Fruit fly (Drosophila melanogaster) whole organism, embryonic: Measurements from ENCODE around the gene Unc-115a.

Experiments used
- CG11093 ChIP-seq: fragments of 200-800 bp; sonication (Bioruptor generic); IDR thresholded peaks from 3 replicates; pipeline ENCODE4 v1.3.6; 2022; ENCODE audit warnings: missing biosample characterization, missing genetic modification characterization
- CG43689 ChIP-seq: fragments of 200-800 bp; sonication (Bioruptor generic); IDR thresholded peaks from 2 replicates; pipeline ENCODE4 v1.3.6; 2022; ENCODE audit warnings: missing biosample characterization, missing genetic modification characterization
- CG9727 ChIP-seq: fragments of 200-800 bp; sonication (Bioruptor generic); optimal IDR thresholded peaks from 3 replicates; lab custom pipeline; 2017; ENCODE audit warnings: missing biosample characterization, mild to moderate bottlenecking, missing genetic modification characterization
- Jarid2 ChIP-seq: fragments of 200-800 bp; sonication (Bioruptor generic); optimal IDR thresholded peaks from 3 replicates; lab custom pipeline; 2017; ENCODE audit warnings: mild to moderate bottlenecking, missing biosample characterization, missing genetic modification reagents, missing genetic modification characterization
- NC2α ChIP-seq: fragments of 200-800 bp; sonication (Bioruptor generic); optimal IDR thresholded peaks from 2 replicates; lab custom pipeline; 2016; ENCODE audit warnings: missing biosample characterization, missing genetic modification characterization
- NfI ChIP-seq: fragments of 200-800 bp; sonication (Bioruptor generic); optimal IDR thresholded peaks from 3 replicates; lab custom pipeline; 2018; ENCODE audit warnings: missing biosample characterization, mild to moderate bottlenecking, missing genetic modification characterization, moderate library complexity
- dm ChIP-seq: fragments of 200-800 bp; sonication (Bioruptor generic); optimal IDR thresholded peaks from 3 replicates; lab custom pipeline; 2016; ENCODE audit warnings: missing biosample characterization, missing genetic modification characterization
- gcm ChIP-seq: fragments of 200-800 bp; sonication (Bioruptor generic); optimal IDR thresholded peaks from 2 replicates; lab custom pipeline; 2019; ENCODE audit warnings: missing biosample characterization, mild to moderate bottlenecking, missing genetic modification characterization, moderate library complexity

DNA sequence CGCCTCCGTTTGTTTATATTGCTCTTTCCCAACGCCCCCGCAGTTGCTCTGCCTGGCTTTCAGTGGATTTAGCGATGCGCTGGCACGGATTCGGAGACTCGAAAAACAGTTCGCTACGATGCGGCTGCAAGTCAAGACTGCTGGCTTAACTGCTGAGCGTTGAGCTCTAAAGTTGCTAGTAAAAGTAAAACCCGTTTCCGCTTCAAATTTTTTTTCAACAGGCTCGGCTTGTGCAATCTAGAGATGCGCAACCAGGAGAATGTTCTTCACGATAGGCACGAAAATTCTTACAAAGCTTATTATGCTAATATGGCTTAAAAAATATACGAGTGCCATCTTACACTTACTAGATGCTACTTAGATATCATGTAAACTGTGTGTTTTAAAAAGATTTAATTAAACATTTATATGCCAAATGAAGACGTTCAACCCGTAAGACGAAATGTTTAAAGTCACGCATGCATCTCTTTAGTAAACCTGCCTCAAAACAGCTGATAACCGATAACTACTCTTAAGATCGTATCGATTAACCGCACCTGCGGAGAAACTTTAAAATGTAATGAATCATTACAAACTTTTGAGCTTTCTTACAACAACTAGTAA, 42.2 kb upstream of the Unc-115a start, which contains the start of gene CG12948:
- TF ChIP-seq dm (GFP tag; lab: Kevin White, UChicago): peak; percentile 22
- TF ChIP-seq Jarid2: no peak
- TF ChIP-seq NC2α (GFP tag; lab: Kevin White, UChicago): no peak
- TF ChIP-seq gcm (GFP tag; lab: Kevin White, UChicago): no peak
- no peak for TF ChIP-seq NfI (GFP tag; lab: Kevin White, UChicago)
- peak; percentile 61 for TF ChIP-seq CG9727
- TF ChIP-seq CG43689 (GFP tag; lab: Robert Waterston, UW): no peak
- 0 out of 3 replicates have a peak, but pooled peaks have one; percentile 27 for TF ChIP-seq CG11093 (GFP tag; lab: Robert Waterston, UW)
